Fruit fly (Drosophila melanogaster) whole organism, prepupa: ENCODE results near the gene mRpL16.

Source experiments
- Blimp-1 ChIP-seq: fragments of 200-800 bp; sonication (Bioruptor generic); optimal IDR thresholded peaks from 3 replicates; lab custom pipeline; 2017; ENCODE audit warnings: missing biosample characterization, missing genetic modification characterization, mild to moderate bottlenecking, moderate library complexity, missing genetic modification reagents
- CG10631 ChIP-seq: fragments of 200-800 bp; sonication (Bioruptor generic); optimal IDR thresholded peaks from 2 replicates; lab custom pipeline; 2016; ENCODE audit warnings: missing biosample characterization, missing genetic modification characterization
- CG11294 ChIP-seq: fragments of 200-800 bp; sonication (Bioruptor generic); IDR thresholded peaks from 2 replicates; pipeline ENCODE4 v1.3.6; 2022; ENCODE audit warnings: missing biosample characterization, missing genetic modification characterization
- CG11762 ChIP-seq: fragments of 200-800 bp; sonication (Bioruptor generic); optimal IDR thresholded peaks from 3 replicates; lab custom pipeline; 2016; ENCODE audit warnings: missing biosample characterization, missing genetic modification characterization; ENCODE audit not compliant: insufficient read depth
- CG11902 ChIP-seq: fragments of 200-800 bp; sonication (Bioruptor generic); optimal IDR thresholded peaks from 3 replicates; lab custom pipeline; 2016; ENCODE audit warnings: missing biosample characterization, missing genetic modification characterization
- CG15336 ChIP-seq: fragments of 200-800 bp; sonication (Bioruptor generic); IDR thresholded peaks from 2 replicates; pipeline ENCODE4 v1.3.6; 2022; ENCODE audit warnings: missing biosample characterization, missing genetic modification characterization
- CG1621 ChIP-seq: fragments of 200-800 bp; sonication (Bioruptor generic); optimal IDR thresholded peaks from 3 replicates; lab custom pipeline; 2018; ENCODE audit warnings: missing biosample characterization, mild to moderate bottlenecking, missing genetic modification characterization
- CG16779 ChIP-seq: fragments of 200-800 bp; sonication (Bioruptor generic); optimal IDR thresholded peaks from 3 replicates; lab custom pipeline; 2017; ENCODE audit warnings: missing biosample characterization, mild to moderate bottlenecking, missing genetic modification characterization
- CG32006 ChIP-seq: fragments of 200-800 bp; sonication (Bioruptor generic); optimal IDR thresholded peaks from 3 replicates; lab custom pipeline; 2017; ENCODE audit warnings: missing biosample characterization, mild to moderate bottlenecking, missing genetic modification characterization
- CG34406 ChIP-seq: fragments of 200-800 bp; sonication (Bioruptor generic); optimal IDR thresholded peaks from 3 replicates; lab custom pipeline; 2016; ENCODE audit warnings: missing biosample characterization, missing genetic modification characterization
- CG3919 ChIP-seq: fragments of 200-800 bp; sonication (Bioruptor generic); optimal IDR thresholded peaks from 3 replicates; lab custom pipeline; 2016; ENCODE audit warnings: missing biosample characterization, missing genetic modification characterization
- CG6276 ChIP-seq: fragments of 200-800 bp; sonication (Bioruptor generic); optimal IDR thresholded peaks from 2 replicates; lab custom pipeline; 2017; ENCODE audit warnings: missing biosample characterization, mild to moderate bottlenecking, missing genetic modification characterization
- CG6792 ChIP-seq: fragments of 200-800 bp; sonication (Bioruptor generic); optimal IDR thresholded peaks from 3 replicates; lab custom pipeline; 2016; ENCODE audit warnings: missing biosample characterization, missing genetic modification characterization
- CG6854 ChIP-seq: fragments of 200-800 bp; sonication (Bioruptor generic); optimal IDR thresholded peaks from 2 replicates; lab custom pipeline; 2017; ENCODE audit warnings: missing biosample characterization, mild to moderate bottlenecking, missing genetic modification characterization
- CG7368 ChIP-seq: fragments of 200-800 bp; sonication (Bioruptor generic); optimal IDR thresholded peaks from 3 replicates; lab custom pipeline; 2016; ENCODE audit warnings: missing biosample characterization, missing genetic modification characterization
- CG8119 ChIP-seq: fragments of 200-800 bp; sonication (Bioruptor generic); IDR thresholded peaks from 3 replicates; pipeline ENCODE4 v1.3.6; 2022; ENCODE audit warnings: missing biosample characterization, missing genetic modification characterization
- CG8319 ChIP-seq: fragments of 200-800 bp; sonication (Bioruptor generic); optimal IDR thresholded peaks from 3 replicates; lab custom pipeline; 2016; ENCODE audit warnings: missing biosample characterization, missing genetic modification characterization
- CG8632 ChIP-seq: fragments of 200-800 bp; sonication (Bioruptor generic); optimal IDR thresholded peaks from 3 replicates; lab custom pipeline; 2016; ENCODE audit warnings: missing biosample characterization, missing genetic modification characterization
- CG9139 ChIP-seq: fragments of 200-800 bp; sonication (Bioruptor generic); optimal IDR thresholded peaks from 3 replicates; lab custom pipeline; 2017; ENCODE audit warnings: missing biosample characterization, mild to moderate bottlenecking, missing genetic modification characterization
- Eip75B ChIP-seq: fragments of 200-800 bp; sonication (Bioruptor generic); optimal IDR thresholded peaks from 3 replicates; lab custom pipeline; 2016; ENCODE audit warnings: missing biosample characterization, missing genetic modification characterization
- Eip78C ChIP-seq: fragments of 200-800 bp; sonication (Bioruptor generic); peaks from one replicate; lab custom pipeline; 2016; ENCODE audit warnings: missing biosample characterization, missing genetic modification characterization
- Eip93F ChIP-seq: fragments of 200-800 bp; sonication (Bioruptor generic); optimal IDR thresholded peaks from 2 replicates; lab custom pipeline; 2016; ENCODE audit warnings: missing biosample characterization, mild to moderate bottlenecking, missing genetic modification characterization
- Ets21C ChIP-seq: fragments of 200-800 bp; sonication (Bioruptor generic); optimal IDR thresholded peaks from 3 replicates; lab custom pipeline; 2016; ENCODE audit warnings: missing biosample characterization, missing genetic modification characterization
- Ets96B ChIP-seq: fragments of 200-800 bp; optimal IDR thresholded peaks from 2 replicates; lab custom pipeline; 2019; ENCODE audit warnings: missing biosample characterization, mild to moderate bottlenecking, missing genetic modification characterization, moderate library complexity
- Gug ChIP-seq: fragments of 200-800 bp; sonication (Bioruptor generic); IDR thresholded peaks from 2 replicates; pipeline ENCODE4 v1.3.6; 2022; ENCODE audit warnings: missing biosample characterization, missing genetic modification characterization
- Hr38 ChIP-seq: sonication (Bioruptor generic); optimal IDR thresholded peaks from 2 replicates; lab custom pipeline; 2016; ENCODE audit warnings: missing biosample characterization, missing genetic modification characterization
- Hr39 ChIP-seq: fragments of 200-800 bp; sonication (Bioruptor generic); optimal IDR thresholded peaks from 2 replicates; lab custom pipeline; 2016; ENCODE audit warnings: missing biosample characterization, missing genetic modification characterization
- Met ChIP-seq: fragments of 200-800 bp; sonication (Bioruptor generic); optimal IDR thresholded peaks from 3 replicates; lab custom pipeline; 2016; ENCODE audit warnings: missing biosample characterization, missing genetic modification characterization
- OdsH ChIP-seq: fragments of 200-800 bp; sonication (Bioruptor generic); optimal IDR thresholded peaks from 3 replicates; lab custom pipeline; 2016; ENCODE audit warnings: missing biosample characterization, missing genetic modification characterization
- Smox ChIP-seq: fragments of 200-800 bp; sonication (Bioruptor generic); optimal IDR thresholded peaks from 3 replicates; lab custom pipeline; 2016; ENCODE audit warnings: missing biosample characterization, missing genetic modification characterization
- Sox102F ChIP-seq: fragments of 200-800 bp; sonication (Bioruptor generic); optimal IDR thresholded peaks from 2 replicates; lab custom pipeline; 2016; ENCODE audit warnings: missing biosample characterization, mild to moderate bottlenecking, missing genetic modification characterization
- Sox14 ChIP-seq: fragments of 200-800 bp; sonication (Bioruptor generic); optimal IDR thresholded peaks from 3 replicates; lab custom pipeline; 2016; ENCODE audit warnings: missing biosample characterization, missing genetic modification characterization
- Sox15 ChIP-seq: fragments of 200-800 bp; sonication (Bioruptor generic); optimal IDR thresholded peaks from 3 replicates; lab custom pipeline; 2016; ENCODE audit warnings: missing biosample characterization, missing genetic modification characterization
- achi ChIP-seq: fragments of 200-800 bp; sonication (Bioruptor generic); optimal IDR thresholded peaks from 3 replicates; lab custom pipeline; 2016; ENCODE audit warnings: missing biosample characterization, missing genetic modification characterization
- cyc ChIP-seq: fragments of 200-800 bp; sonication (Bioruptor generic); optimal IDR thresholded peaks from 3 replicates; lab custom pipeline; 2016; ENCODE audit warnings: missing biosample characterization, missing genetic modification characterization
- dac ChIP-seq: fragments of 200-800 bp; sonication (Bioruptor generic); optimal IDR thresholded peaks from 2 replicates; lab custom pipeline; 2017; ENCODE audit warnings: missing biosample characterization, mild to moderate bottlenecking, missing genetic modification characterization
- dsx ChIP-seq: fragments of 200-800 bp; optimal IDR thresholded peaks from 3 replicates; lab custom pipeline; 2019; ENCODE audit warnings: missing biosample characterization, mild to moderate bottlenecking, missing genetic modification characterization, moderate library complexity; ENCODE audit not compliant: poor library complexity, severe bottlenecking
- eg ChIP-seq: fragments of 200-800 bp; sonication (Bioruptor generic); IDR thresholded peaks from 3 replicates; pipeline ENCODE4 v1.3.6; 2022; ENCODE audit warnings: missing biosample characterization, missing genetic modification characterization
- esn ChIP-seq: fragments of 200-800 bp; sonication (Bioruptor generic); optimal IDR thresholded peaks from 2 replicates; lab custom pipeline; 2016; ENCODE audit warnings: missing biosample characterization, mild to moderate bottlenecking, missing genetic modification characterization, moderate library complexity
- fd59A ChIP-seq: fragments of 200-800 bp; sonication (Bioruptor generic); optimal IDR thresholded peaks from 2 replicates; lab custom pipeline; 2017; ENCODE audit warnings: missing biosample characterization, mild to moderate bottlenecking, missing genetic modification characterization, missing genetic modification reagents
- fd85E ChIP-seq: fragments of 200-800 bp; sonication (Bioruptor generic); optimal IDR thresholded peaks from 3 replicates; lab custom pipeline; 2016; ENCODE audit warnings: missing biosample characterization, missing genetic modification characterization
- fkh ChIP-seq: fragments of 200-800 bp; sonication (Bioruptor generic); optimal IDR thresholded peaks from 3 replicates; lab custom pipeline; 2017; ENCODE audit warnings: missing biosample characterization, mild to moderate bottlenecking, missing genetic modification characterization, moderate library complexity
- net ChIP-seq: fragments of 200-800 bp; sonication (Bioruptor generic); optimal IDR thresholded peaks from 3 replicates; lab custom pipeline; 2016; ENCODE audit warnings: missing biosample characterization, missing genetic modification characterization
- spab ChIP-seq: fragments of 200-800 bp; sonication (Bioruptor generic); optimal IDR thresholded peaks from 2 replicates; lab custom pipeline; 2017; ENCODE audit warnings: missing biosample characterization, mild to moderate bottlenecking, missing genetic modification characterization, missing genetic modification reagents
- ss ChIP-seq, 2 experiments: fragments of 200-800 bp; sonication (Bioruptor generic); optimal IDR thresholded peaks; 2 replicates in 1 of 2; 3 replicates in 1 of 2; lab custom pipeline; 2017 to 2018; ENCODE audit warnings: mild to moderate bottlenecking in 2 of 2, missing biosample characterization in 2 of 2, missing genetic modification characterization in 2 of 2, moderate library complexity in 1 of 2
- svp ChIP-seq: fragments of 200-800 bp; sonication (Bioruptor generic); peaks from one replicate; lab custom pipeline; 2016; ENCODE audit warnings: missing biosample characterization, missing genetic modification characterization
- topi ChIP-seq: fragments of 200-800 bp; sonication (Bioruptor generic); optimal IDR thresholded peaks from 3 replicates; lab custom pipeline; 2016; ENCODE audit warnings: missing biosample characterization, missing genetic modification characterization
- vri ChIP-seq: fragments of 200-800 bp; sonication (Bioruptor generic); optimal IDR thresholded peaks from 3 replicates; lab custom pipeline; 2016; ENCODE audit warnings: missing biosample characterization, mild to moderate bottlenecking, missing genetic modification characterization

Gene mRpL16

DNA sequence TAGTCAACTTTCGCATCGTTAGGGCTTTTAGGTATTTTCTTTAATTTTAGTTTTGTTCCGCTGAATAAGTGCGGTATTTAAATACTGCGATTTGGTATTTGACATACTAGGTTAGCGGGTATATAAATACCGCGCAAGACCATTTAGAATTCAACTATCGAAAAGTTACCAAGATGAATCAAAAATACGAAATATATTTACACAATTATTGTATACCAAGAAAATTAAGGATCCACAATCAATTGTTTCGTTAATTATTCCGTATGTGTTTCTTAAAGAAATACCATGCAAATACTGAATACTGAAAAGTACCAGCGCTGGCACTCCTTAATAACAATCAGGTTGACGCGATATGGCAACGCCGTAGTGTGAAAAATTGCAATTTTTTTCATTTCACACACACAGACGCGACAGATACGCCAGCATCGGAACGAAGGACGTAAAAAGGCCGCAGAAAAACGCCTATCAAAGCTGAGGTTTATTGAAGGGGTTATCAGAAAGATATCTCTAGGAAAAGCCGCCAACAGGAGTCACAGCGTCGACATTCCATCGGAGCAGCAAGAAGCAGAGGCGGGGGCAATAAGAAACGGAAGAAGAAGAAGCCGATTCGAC is 16.4 kb upstream of the mRpL16 start, which contains the start of the genes Pgam5 and Vps26:
Gene Pgam5 (minus strand): TSS at position 51 of the 612 bp plus-strand sequence.
Gene Vps26 (plus strand): TSS at position 339 of the 612 bp plus-strand sequence.
- TF ChIP-seq Eip78C (GFP tag; lab: Kevin White, UChicago) (peak; percentile 27), svp (GFP tag; lab: Kevin White, UChicago) (peak; percentile 76), Hr39 (GFP tag; lab: Kevin White, UChicago) (no peak)

DNA sequence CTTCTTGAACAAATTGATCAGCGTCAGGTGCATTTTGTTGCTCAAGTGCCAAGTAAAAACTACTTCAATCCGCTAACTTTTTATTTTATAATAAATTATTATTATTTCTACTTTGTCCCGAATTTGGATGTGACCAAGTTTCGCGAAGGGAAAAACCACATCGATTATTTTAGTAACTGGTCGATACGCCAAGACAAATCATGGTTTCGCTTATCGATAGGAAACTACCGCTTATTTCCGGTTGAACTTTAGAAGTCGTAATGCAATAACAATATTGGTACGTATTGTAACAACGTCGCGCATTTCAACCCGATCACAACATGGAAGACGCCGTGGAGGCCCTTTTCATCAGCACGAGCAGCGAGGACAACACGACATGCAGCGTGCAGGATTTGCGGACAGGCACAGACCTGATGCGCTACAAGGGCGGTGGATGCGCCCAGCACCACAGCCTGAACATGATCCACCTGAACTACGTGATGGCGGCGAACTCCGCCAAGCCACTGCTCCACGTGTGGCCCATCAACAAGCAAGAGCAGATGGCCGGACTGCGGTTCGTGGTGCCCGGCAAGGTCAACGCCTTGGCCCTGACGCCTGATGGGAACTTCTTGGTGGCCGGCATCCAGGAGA is 12.8 kb upstream of the mRpL16 start, which contains the start of the genes CG14817 and CG14805:
Gene CG14817 (minus strand): TSS at position 164 of the 630 bp plus-strand sequence.
Gene CG14805 (plus strand): TSS at position 211 of the 630 bp plus-strand sequence.
- TF ChIP-seq CG6276 (no peak), CG8319 (GFP tag; lab: Kevin White, UChicago) (no peak), dac (no peak), CG34406 (GFP tag; lab: Kevin White, UChicago) (peak; percentile 71), CG9139 (GFP tag; lab: Kevin White, UChicago) (no peak), cyc (GFP tag; lab: Kevin White, UChicago) (peak; percentile 45), fd59A (GFP tag; lab: Kevin White, UChicago) (no peak), CG11902 (GFP tag; lab: Kevin White, UChicago) (no peak), CG8632 (no peak), dsx (GFP tag; lab: Kevin White, UChicago) (peak; percentile 68), ss (GFP tag; optimal IDR thresholded peaks at IDR 0.05; lab: Kevin White, UChicago) (peak; percentile 62 to 82), CG11762 (GFP tag; lab: Kevin White, UChicago) (no peak), OdsH (no peak), CG10631 (GFP tag; lab: Kevin White, UChicago) (no peak), Ets96B (peak; percentile 5), CG15336 (GFP tag; lab: Robert Waterston, UW) (0 out of 2 replicates have a peak, but pooled peaks have one; percentile 21), Ets21C (GFP tag; lab: Kevin White, UChicago) (no peak), CG11294 (GFP tag; lab: Robert Waterston, UW) (no peak), CG6792 (GFP tag; lab: Kevin White, UChicago) (peak; percentile 40), Sox14 (GFP tag; lab: Kevin White, UChicago) (peak; percentile 53), topi (GFP tag; lab: Kevin White, UChicago) (peak; percentile 68), esn (GFP tag; lab: Kevin White, UChicago) (peak; percentile 68), CG1621 (peak; percentile 53), Eip93F (GFP tag; lab: Kevin White, UChicago) (no peak), CG32006 (no peak), CG7368 (GFP tag; lab: Kevin White, UChicago) (no peak), achi (GFP tag; lab: Kevin White, UChicago) (no peak), CG3919 (no peak), net (GFP tag; lab: Kevin White, UChicago) (no peak), fd85E (GFP tag; lab: Kevin White, UChicago) (no peak), spab (GFP tag; lab: Kevin White, UChicago) (no peak), Eip75B (GFP tag; lab: Kevin White, UChicago) (no peak), Met (no peak), CG16779 (peak; percentile 61), Sox102F (no peak), Sox15 (no peak), Hr38 (GFP tag; lab: Kevin White, UChicago) (no peak), vri (no peak), Gug (no peak), fkh (no peak), CG8119 (GFP tag; lab: Robert Waterston, UW) (no peak; the same call in 2 of the 3 replicates), eg (peak; percentile 61), Hr39 (GFP tag; lab: Kevin White, UChicago) (no peak), CG6854 (peak; percentile 91), Blimp-1 (GFP tag; lab: Kevin White, UChicago) (no peak), Smox (GFP tag; lab: Kevin White, UChicago) (no peak)
